Worm (Caenorhabditis elegans) whole organism, L1 larva: ENCODE data around the gene K09C8.7.

Experiments used
- C34B4.2 ChIP-seq: sonication (generic microtip); optimal IDR thresholded peaks from 2 replicates; lab custom pipeline; 2017; ENCODE audit warnings: mild to moderate bottlenecking, missing genetic modification characterization, missing compliant biosample characterization
- blmp-1 ChIP-seq: fragments of 150-350 bp; optimal IDR thresholded peaks from 2 replicates; lab custom pipeline; 2014; ENCODE audit warnings: missing biosample characterization, missing genetic modification characterization
- ceh-82 ChIP-seq, 3 experiments: fragments of 150-350 bp in 1 of 3; sonication (generic microtip) in 2 of 3; optimal IDR thresholded peaks; 2 replicates each; lab custom pipeline; 2014 to 2017; ENCODE audit warnings: missing biosample characterization in 3 of 3, missing genetic modification characterization in 3 of 3
- ceh-90 ChIP-seq: sonication (generic microtip); optimal IDR thresholded peaks from 2 replicates; lab custom pipeline; 2016; ENCODE audit warnings: missing genetic modification characterization, missing compliant biosample characterization
- efl-1 ChIP-seq, 4 experiments: fragments of 150-350 bp; optimal IDR thresholded peaks in 3 of 4; peaks in 1 of 4; 1 replicate in 1 of 4; 2 replicates in 3 of 4; lab custom pipeline; 2014; ENCODE audit warnings: missing biosample characterization in 2 of 4, missing genetic modification characterization in 2 of 4, missing genetic modification reagents in 2 of 4
- elt-2 ChIP-seq: sonication (generic microtip); optimal IDR thresholded peaks from 2 replicates; lab custom pipeline; 2016; ENCODE audit warnings: missing genetic modification characterization, mild to moderate bottlenecking, inconsistent platforms, missing compliant biosample characterization, missing genetic modification reagents
- fkh-4 ChIP-seq: sonication (generic microtip); optimal IDR thresholded peaks from 2 replicates; lab custom pipeline; 2016; ENCODE audit warnings: missing compliant biosample characterization, missing genetic modification characterization, borderline replicate concordance
- grh-1 ChIP-seq: fragments of 200-800 bp; sonication (Bioruptor generic); IDR thresholded peaks from 2 replicates; pipeline ENCODE4 v1.3.6; 2022; ENCODE audit warnings: missing genetic modification reagents, missing genetic modification characterization, missing compliant biosample characterization
- lin-14 ChIP-seq: fragments of 200-800 bp; sonication (Bioruptor generic); optimal IDR thresholded peaks from 2 replicates; lab custom pipeline; 2018; ENCODE audit warnings: mild to moderate bottlenecking, missing genetic modification characterization, moderate library complexity, missing compliant biosample characterization
- lin-35 ChIP-seq, 2 experiments: fragments of 150-350 bp; optimal IDR thresholded peaks; 2 replicates each; lab custom pipeline; 2014; ENCODE audit warnings: missing biosample characterization in 2 of 2, missing genetic modification characterization in 2 of 2, missing genetic modification reagents in 2 of 2
- lsy-2 ChIP-seq, 2 experiments: fragments of 150-350 bp; optimal IDR thresholded peaks; 2 replicates each; lab custom pipeline; 2014; ENCODE audit warnings: missing biosample characterization in 2 of 2, missing genetic modification characterization in 2 of 2
- mep-1 ChIP-seq: fragments of 150-350 bp; optimal IDR thresholded peaks from 2 replicates; lab custom pipeline; 2014; ENCODE audit warnings: missing biosample characterization, missing genetic modification characterization
- nhr-12 ChIP-seq: sonication (generic microtip); optimal IDR thresholded peaks from 2 replicates; lab custom pipeline; 2017; ENCODE audit warnings: missing biosample characterization, missing genetic modification characterization
- nhr-19 ChIP-seq: fragments of 200-800 bp; sonication (Bioruptor generic); conservative IDR thresholded peaks from 2 replicates; pipeline ENCODE4 v1.3.6; 2022; ENCODE audit warnings: missing genetic modification characterization, missing compliant biosample characterization
- nhr-237 ChIP-seq: fragments of 150-350 bp; optimal IDR thresholded peaks from 2 replicates; lab custom pipeline; 2014; ENCODE audit warnings: missing biosample characterization, missing genetic modification characterization
- nhr-28 ChIP-seq: fragments of 150-350 bp; optimal IDR thresholded peaks from 2 replicates; lab custom pipeline; 2014; ENCODE audit warnings: missing biosample characterization, missing genetic modification characterization
- nhr-47 ChIP-seq: sonication (generic microtip); optimal IDR thresholded peaks from 2 replicates; lab custom pipeline; 2016; ENCODE audit warnings: mild to moderate bottlenecking, missing genetic modification characterization, moderate library complexity, missing compliant biosample characterization
- nhr-84 ChIP-seq: sonication (generic microtip); optimal IDR thresholded peaks from 2 replicates; lab custom pipeline; 2017; ENCODE audit warnings: missing biosample characterization, missing genetic modification characterization
- nhr-85 ChIP-seq: sonication (generic microtip); peaks from one replicate; lab custom pipeline; 2016; ENCODE audit warnings: missing genetic modification characterization, inconsistent platforms, missing compliant biosample characterization
- pag-3 ChIP-seq: sonication (generic microtip); optimal IDR thresholded peaks from 2 replicates; lab custom pipeline; 2017; ENCODE audit warnings: missing genetic modification characterization, mild to moderate bottlenecking, missing compliant biosample characterization, antibody characterized with exemption, borderline replicate concordance; ENCODE audit not compliant: insufficient read depth
- snpc-4 ChIP-seq: fragments of 150-350 bp; optimal IDR thresholded peaks from 2 replicates; lab custom pipeline; 2014; ENCODE audit warnings: missing biosample characterization, missing genetic modification characterization
- snu-23 ChIP-seq: sonication (generic microtip); optimal IDR thresholded peaks from 2 replicates; lab custom pipeline; 2016; ENCODE audit warnings: missing genetic modification characterization, missing compliant biosample characterization
- sox-4 ChIP-seq: sonication (generic microtip); optimal IDR thresholded peaks from 2 replicates; lab custom pipeline; 2016; ENCODE audit warnings: missing genetic modification characterization, missing compliant biosample characterization
- swsn-7 ChIP-seq: sonication (generic microtip); optimal IDR thresholded peaks from 2 replicates; lab custom pipeline; 2016; ENCODE audit warnings: missing genetic modification characterization, missing compliant biosample characterization
- tbx-2 ChIP-seq: sonication (generic microtip); optimal IDR thresholded peaks from 2 replicates; lab custom pipeline; 2016; ENCODE audit warnings: missing genetic modification characterization, missing compliant biosample characterization
- tlp-1 ChIP-seq: fragments of 150-350 bp; optimal IDR thresholded peaks from 2 replicates; lab custom pipeline; 2014; ENCODE audit warnings: missing biosample characterization, missing genetic modification characterization
- unc-86 ChIP-seq: sonication (generic microtip); optimal IDR thresholded peaks from 2 replicates; lab custom pipeline; 2016; ENCODE audit warnings: missing genetic modification characterization, missing compliant biosample characterization
- zag-1 ChIP-seq: fragments of 150-350 bp; optimal IDR thresholded peaks from 2 replicates; lab custom pipeline; 2014; ENCODE audit warnings: missing biosample characterization, missing genetic modification characterization
- ztf-11 ChIP-seq, 2 experiments: sonication (generic microtip); optimal IDR thresholded peaks; 2 replicates each; lab custom pipeline; 2016 to 2017; ENCODE audit warnings: missing genetic modification characterization in 2 of 2, missing biosample characterization in 1 of 2, missing compliant biosample characterization in 1 of 2
- ztf-4 ChIP-seq: fragments of 150-350 bp; optimal IDR thresholded peaks from 2 replicates; lab custom pipeline; 2014; ENCODE audit warnings: missing biosample characterization, missing genetic modification characterization

The K09C8.7 gene

ce11 chrX:10951168-10951567, at the start of gene K09C8.7:
Gene K09C8.7 (minus strand): TSS chrX:10951393.
- TF ChIP-seq lin-35 (GFP tag; optimal IDR thresholded peaks at IDR 0.05; lab: Kevin White, UChicago) = peak in 1 of 2 experiments; percentile 9
- no peak for TF ChIP-seq nhr-28 (tag; lab: Kevin White, UChicago)
- TF ChIP-seq blmp-1 (tag; lab: Kevin White, UChicago) = peak; percentile 60

- TF ChIP-seq lin-14 (GFP tag; lab: Kevin White, UChicago) (peak; percentile 27), nhr-28 (tag; lab: Kevin White, UChicago) (no peak), nhr-12 (no peak), efl-1 (optimal IDR thresholded peaks at IDR 0.05; lab: Kevin White, UChicago) (no peak), efl-1 (GFP tag; optimal IDR thresholded peaks at IDR 0.05 in 1 of 2; lab: Kevin White, UChicago) (peak in 1 of 2 experiments; percentile 56), tbx-2 (tag; lab: Kevin White, UChicago) (peak; percentile 20), nhr-237 (no peak), blmp-1 (tag; lab: Kevin White, UChicago) (no peak)
Observed at ce11 chrX:10999176-10999575, 48.0 kb upstream of the K09C8.7 start, which contains the start of gene F59F3.6. Gene F59F3.6 (minus strand): TSS chrX:10999276.

ce11 chrX:10992177-10992576, 41.0 kb upstream of the K09C8.7 start, which contains the start of gene ver-3:
Gene ver-3 (plus strand): TSS chrX:10992477.
- TF ChIP-seq grh-1 (GFP tag; lab: Robert Waterston, UW) (no peak), lin-14 (GFP tag; lab: Kevin White, UChicago) (no peak), blmp-1 (tag; lab: Kevin White, UChicago) (peak; percentile 37), nhr-19 (no peak)

ce11 chrX:10991352-10992172, 40.4 kb upstream of the K09C8.7 start:
- TF ChIP-seq nhr-47 (tag; lab: Kevin White, UChicago) (no peak), lsy-2 (tag; optimal IDR thresholded peaks at IDR 0.05; lab: Kevin White, UChicago) (no peak), snpc-4 (tag; lab: Kevin White, UChicago) (no peak), mep-1 (tag; lab: Kevin White, UChicago) (no peak), nhr-85 (tag; lab: Kevin White, UChicago) (no peak), C34B4.2 (no peak), pag-3 (no peak), zag-1 (tag; lab: Kevin White, UChicago) (no peak), swsn-7 (tag; lab: Kevin White, UChicago) (no peak), ceh-82 (tag; optimal IDR thresholded peaks at IDR 0.05; lab: Kevin White, UChicago) (no peak), lin-14 (GFP tag; lab: Kevin White, UChicago) (no peak), ztf-11 (tag; optimal IDR thresholded peaks at IDR 0.05; lab: Kevin White, UChicago) (no peak), unc-86 (no peak), nhr-84 (tag; lab: Kevin White, UChicago) (no peak), ztf-4 (tag; lab: Kevin White, UChicago) (no peak)

ce11 chrX:10990855-10991176, 39.6 kb upstream of the K09C8.7 start:
- no peak for TF ChIP-seq nhr-84 (tag; lab: Kevin White, UChicago)
- no peak for TF ChIP-seq snu-23 (GFP tag; lab: Kevin White, UChicago)
- no peak for TF ChIP-seq grh-1 (GFP tag; lab: Robert Waterston, UW)
- TF ChIP-seq sox-4 (tag; lab: Kevin White, UChicago) = no peak
- TF ChIP-seq lin-14 (GFP tag; lab: Kevin White, UChicago) = no peak
- TF ChIP-seq fkh-4 (tag; lab: Kevin White, UChicago) = no peak
- TF ChIP-seq mep-1 (tag; lab: Kevin White, UChicago) = no peak
- TF ChIP-seq nhr-237 = no peak
- TF ChIP-seq, all 84 proteins: peak for 0

- TF ChIP-seq ceh-90 (tag; lab: Kevin White, UChicago) (no peak), tlp-1 (tag; lab: Kevin White, UChicago) (peak; percentile 17), elt-2 (tag; lab: Kevin White, UChicago) (peak; percentile 57), mep-1 (tag; lab: Kevin White, UChicago) (peak; percentile 32)
Observed at ce11 chrX:10990159-10990854, 39.1 kb upstream of the K09C8.7 start.
